In genomic region chr2L:3441673-3442072, dm6 we compare ENCODE assay signal across 3 fruit fly cellular contexts.
A peak's percentile ranks its signal among the peaks of the same experiment; 100 is the strongest.
TF ChIP-seq lines count a peak whose summit lies in the region.

No protein-coding gene starts in this region.

- no peak for TF ChIP-seq CTCF in whole organism, embryonic (GFP tag; optimal IDR thresholded peaks at IDR 0.05; lab: Kevin White, UChicago)

TF ChIP-seq in whole organism, embryonic, 481 proteins besides CTCF, POLR2A, EP300 and RAD21:
- TF ChIP-seq Blimp-1 (GFP tag; optimal IDR thresholded peaks at IDR 0.05; lab: Kevin White, UChicago) = peak; percentile 1
- TF ChIP-seq Ets65A (GFP tag; lab: Kevin White, UChicago) = peak; percentile 23
- no peak for TF ChIP-seq nau (GFP tag; optimal IDR thresholded peaks at IDR 0.05; lab: Kevin White, UChicago)
- TF ChIP-seq Dp (GFP tag; optimal IDR thresholded peaks at IDR 0.05; lab: Kevin White, UChicago) = no peak
- peak; percentile 46 for TF ChIP-seq Med (GFP tag; lab: Kevin White, UChicago)
- no peak for TF ChIP-seq pan (optimal IDR thresholded peaks at IDR 0.05; lab: Kevin White, UChicago)
- TF ChIP-seq pan (GFP tag; optimal IDR thresholded peaks at IDR 0.05 in 1 of 2, IDR thresholded peaks at IDR 0.05 in 1 of 2) = peak in 1 of 2 experiments; percentile 42
- TF ChIP-seq CG10321 (GFP tag; IDR thresholded peaks at IDR 0.05; lab: Robert Waterston, UW) = 0 out of 2 replicates have a peak, but pooled peaks have one; percentile 9

TF ChIP-seq in whole organism, prepupa, 60 proteins besides CTCF, POLR2A, EP300 and RAD21 (continues in another document):
- TF ChIP-seq Sox102F (GFP tag; optimal IDR thresholded peaks at IDR 0.05; lab: Kevin White, UChicago) (no peak), CG32006 (GFP tag; optimal IDR thresholded peaks at IDR 0.05; lab: Kevin White, UChicago) (peak; percentile 64), Eip93F (GFP tag; optimal IDR thresholded peaks at IDR 0.05; lab: Kevin White, UChicago) (no peak), Hr38 (GFP tag; optimal IDR thresholded peaks at IDR 0.05; lab: Kevin White, UChicago) (no peak), salr (GFP tag; optimal IDR thresholded peaks at IDR 0.05; lab: Kevin White, UChicago) (peak in 1 of 2 experiments; percentile 23), Eip75B (GFP tag; optimal IDR thresholded peaks at IDR 0.05; lab: Kevin White, UChicago) (peak; percentile 7), Ets96B (tag; optimal IDR thresholded peaks at IDR 0.05; lab: Kevin White, UChicago) (no peak), CG9139 (GFP tag; optimal IDR thresholded peaks at IDR 0.05; lab: Kevin White, UChicago) (no peak), CG8119 (GFP tag; IDR thresholded peaks at IDR 0.05; lab: Robert Waterston, UW) (peak; percentile 61; the same call in 2 of the 3 replicates), spab (GFP tag; optimal IDR thresholded peaks at IDR 0.05; lab: Kevin White, UChicago) (no peak), CG6792 (GFP tag; optimal IDR thresholded peaks at IDR 0.05; lab: Kevin White, UChicago) (no peak), CG3919 (GFP tag; optimal IDR thresholded peaks at IDR 0.05; lab: Kevin White, UChicago) (peak; percentile 45), CG3032 (tag; optimal IDR thresholded peaks at IDR 0.05; lab: Kevin White, UChicago) (no peak), CG11294 (GFP tag; IDR thresholded peaks at IDR 0.05; lab: Robert Waterston, UW) (0 out of 2 replicates have a peak, but pooled peaks have one; percentile 25), CG10669 (GFP tag; optimal IDR thresholded peaks at IDR 0.05; lab: Kevin White, UChicago) (peak; percentile 1), lz (GFP tag; optimal IDR thresholded peaks at IDR 0.05; lab: Kevin White, UChicago) (no peak), acj6 (GFP tag; optimal IDR thresholded peaks at IDR 0.05; lab: Kevin White, UChicago) (peak; percentile 9), Hr4 (GFP tag; optimal IDR thresholded peaks at IDR 0.05; lab: Kevin White, UChicago) (peak; percentile 64), Ets21C (GFP tag; optimal IDR thresholded peaks at IDR 0.05; lab: Kevin White, UChicago) (no peak), CG15336 (GFP tag; IDR thresholded peaks at IDR 0.05; lab: Robert Waterston, UW) (peak; percentile 58), svp (GFP tag; lab: Kevin White, UChicago) (peak; percentile 64), CG6854 (GFP tag; optimal IDR thresholded peaks at IDR 0.05; lab: Kevin White, UChicago) (no peak), achi (GFP tag; optimal IDR thresholded peaks at IDR 0.05; lab: Kevin White, UChicago) (peak; percentile 50), Met (GFP tag; optimal IDR thresholded peaks at IDR 0.05; lab: Kevin White, UChicago) (peak; percentile 2), eg (GFP tag; IDR thresholded peaks at IDR 0.05; lab: Robert Waterston, UW) (peak; percentile 67), Sox14 (GFP tag; optimal IDR thresholded peaks at IDR 0.05; lab: Kevin White, UChicago) (peak; percentile 7), OdsH (GFP tag; optimal IDR thresholded peaks at IDR 0.05; lab: Kevin White, UChicago) (peak; percentile 43), cyc (GFP tag; optimal IDR thresholded peaks at IDR 0.05; lab: Kevin White, UChicago) (no peak), ss (GFP tag; optimal IDR thresholded peaks at IDR 0.05; lab: Kevin White, UChicago) (no peak), CG10631 (GFP tag; optimal IDR thresholded peaks at IDR 0.05; lab: Kevin White, UChicago) (peak; percentile 26), CG31627 (GFP tag; optimal IDR thresholded peaks at IDR 0.05; lab: Kevin White, UChicago) (no peak), CG6163 (GFP tag; IDR thresholded peaks at IDR 0.05; lab: Robert Waterston, UW) (peak; percentile 58; the same call in 2 of the 3 replicates), CG8319 (GFP tag; optimal IDR thresholded peaks at IDR 0.05; lab: Kevin White, UChicago) (no peak), CG8632 (GFP tag; optimal IDR thresholded peaks at IDR 0.05; lab: Kevin White, UChicago) (no peak), topi (GFP tag; optimal IDR thresholded peaks at IDR 0.05; lab: Kevin White, UChicago) (peak; percentile 6), Gug (GFP tag; IDR thresholded peaks at IDR 0.05; lab: Robert Waterston, UW) (peak; percentile 19; the same call in 1 of the 2 replicates), pdm3 (GFP tag; optimal IDR thresholded peaks at IDR 0.05; lab: Kevin White, UChicago) (peak; percentile 45), Smox (GFP tag; optimal IDR thresholded peaks at IDR 0.05; lab: Kevin White, UChicago) (no peak), Sox15 (GFP tag; optimal IDR thresholded peaks at IDR 0.05; lab: Kevin White, UChicago) (no peak), CG7368 (GFP tag; optimal IDR thresholded peaks at IDR 0.05; lab: Kevin White, UChicago) (no peak), CG6276 (GFP tag; optimal IDR thresholded peaks at IDR 0.05; lab: Kevin White, UChicago) (peak; percentile 50), esn (GFP tag; optimal IDR thresholded peaks at IDR 0.05; lab: Kevin White, UChicago) (peak; percentile 1)

TF ChIP-seq in whole organism, pupa, 21 proteins besides CTCF, POLR2A, EP300 and RAD21:
- TF ChIP-seq Ets98B (GFP tag; IDR thresholded peaks at IDR 0.05; lab: Robert Waterston, UW) (peak; percentile 56), CG13204 (GFP tag; optimal IDR thresholded peaks at IDR 0.05; lab: Kevin White, UChicago) (no peak), CG32121 (GFP tag; IDR thresholded peaks at IDR 0.05; lab: Robert Waterston, UW) (peak; percentile 63), CG8159 (tag; optimal IDR thresholded peaks at IDR 0.05; lab: Kevin White, UChicago) (no peak), CG14655 (GFP tag; optimal IDR thresholded peaks at IDR 0.05; lab: Kevin White, UChicago) (peak; percentile 58), CG17806 (tag; optimal IDR thresholded peaks at IDR 0.05; lab: Kevin White, UChicago) (peak; percentile 23), CG12605 (GFP tag; IDR thresholded peaks at IDR 0.05; lab: Robert Waterston, UW) (peak; percentile 21; the same call in 1 of the 2 replicates), CG10348 (GFP tag; IDR thresholded peaks at IDR 0.05; lab: Robert Waterston, UW) (no peak), Pif1A (GFP tag; optimal IDR thresholded peaks at IDR 0.05; lab: Kevin White, UChicago) (peak; percentile 8), CG9948 (tag; optimal IDR thresholded peaks at IDR 0.05; lab: Kevin White, UChicago) (peak; percentile 8), CG4496 (GFP tag; IDR thresholded peaks at IDR 0.05; lab: Robert Waterston, UW) (peak; percentile 63; the same call in 2 of the 3 replicates), CG8301 (tag; optimal IDR thresholded peaks at IDR 0.05; lab: Kevin White, UChicago) (peak; percentile 59)

Comparison
In these comparisons a context has a peak if more than half of its experiments do, and no peak if none do; other contexts are left out.
1. Of the 7 proteins assayed by ChIP-seq in both whole organism, embryonic and whole organism, prepupa: peak only in whole organism, embryonic: Blimp-1; only in whole organism, prepupa: Gug and Hr39; in both: none; in neither: 4.